Fruit fly (Drosophila melanogaster) whole organism, embryonic: ENCODE measurements around the gene CG5934.

ENCODE experiments used
- Bteb2 ChIP-seq: fragments of 200-800 bp; sonication (Bioruptor generic); optimal IDR thresholded peaks from 2 replicates; lab custom pipeline; 2016; ENCODE audit warnings: missing biosample characterization, missing genetic modification characterization
- CG10979 ChIP-seq: fragments of 200-800 bp; sonication (Bioruptor generic); optimal IDR thresholded peaks from 2 replicates; lab custom pipeline; 2018; ENCODE audit warnings: missing biosample characterization, mild to moderate bottlenecking, missing genetic modification characterization, moderate library complexity
- CG15601 ChIP-seq: fragments of 200-800 bp; sonication (Bioruptor generic); optimal IDR thresholded peaks from 3 replicates; lab custom pipeline; 2019; ENCODE audit warnings: missing biosample characterization, mild to moderate bottlenecking, missing genetic modification characterization, moderate library complexity
- D ChIP-seq, 2 experiments: fragments of 200-800 bp in 1 of 2; fragments of >200 bp in 1 of 2; sonication (Bioruptor generic) in 1 of 2; optimal IDR thresholded peaks; 2 replicates in 1 of 2; 3 replicates in 1 of 2; lab custom pipeline; 2017; ENCODE audit warnings: mild to moderate bottlenecking in 1 of 2, missing biosample characterization in 1 of 2, missing genetic modification characterization in 1 of 2, missing genetic modification reagents in 1 of 2
- HLH3B ChIP-seq: fragments of 200-800 bp; sonication (Bioruptor generic); IDR thresholded peaks from 2 replicates; pipeline ENCODE4 v1.3.6; 2022; ENCODE audit warnings: missing biosample characterization, missing genetic modification characterization
- Scr ChIP-seq: fragments of 200-800 bp; sonication (Bioruptor generic); IDR thresholded peaks from 2 replicates; pipeline ENCODE4 v1.3.6; 2022; ENCODE audit warnings: missing biosample characterization, missing genetic modification characterization; ENCODE audit not compliant: partially characterized antibody
- eve ChIP-seq, 2 experiments: fragments of >200 bp; optimal IDR thresholded peaks; 2 replicates each; lab custom pipeline; 2017; ENCODE audit warnings: missing biosample characterization in 2 of 2, missing genetic modification characterization in 2 of 2
- insv ChIP-seq, 2 experiments: fragments of 200-800 bp; sonication (Bioruptor generic); optimal IDR thresholded peaks; 3 replicates each; lab custom pipeline; 2016 to 2018; ENCODE audit warnings: missing biosample characterization in 2 of 2, missing genetic modification characterization in 2 of 2
- luna ChIP-seq: fragments of 200-800 bp; sonication (Bioruptor generic); optimal IDR thresholded peaks from 2 replicates; lab custom pipeline; 2016; ENCODE audit warnings: missing biosample characterization, missing genetic modification characterization
- org-1 ChIP-seq: fragments of 200-800 bp; sonication (Bioruptor generic); optimal IDR thresholded peaks from 2 replicates; lab custom pipeline; 2017; ENCODE audit warnings: missing biosample characterization, missing genetic modification characterization
- sr ChIP-seq: fragments of 200-800 bp; sonication (Bioruptor generic); IDR thresholded peaks from 3 replicates; pipeline ENCODE4 v1.3.6; 2022; ENCODE audit warnings: missing biosample characterization, missing genetic modification characterization

DNA sequence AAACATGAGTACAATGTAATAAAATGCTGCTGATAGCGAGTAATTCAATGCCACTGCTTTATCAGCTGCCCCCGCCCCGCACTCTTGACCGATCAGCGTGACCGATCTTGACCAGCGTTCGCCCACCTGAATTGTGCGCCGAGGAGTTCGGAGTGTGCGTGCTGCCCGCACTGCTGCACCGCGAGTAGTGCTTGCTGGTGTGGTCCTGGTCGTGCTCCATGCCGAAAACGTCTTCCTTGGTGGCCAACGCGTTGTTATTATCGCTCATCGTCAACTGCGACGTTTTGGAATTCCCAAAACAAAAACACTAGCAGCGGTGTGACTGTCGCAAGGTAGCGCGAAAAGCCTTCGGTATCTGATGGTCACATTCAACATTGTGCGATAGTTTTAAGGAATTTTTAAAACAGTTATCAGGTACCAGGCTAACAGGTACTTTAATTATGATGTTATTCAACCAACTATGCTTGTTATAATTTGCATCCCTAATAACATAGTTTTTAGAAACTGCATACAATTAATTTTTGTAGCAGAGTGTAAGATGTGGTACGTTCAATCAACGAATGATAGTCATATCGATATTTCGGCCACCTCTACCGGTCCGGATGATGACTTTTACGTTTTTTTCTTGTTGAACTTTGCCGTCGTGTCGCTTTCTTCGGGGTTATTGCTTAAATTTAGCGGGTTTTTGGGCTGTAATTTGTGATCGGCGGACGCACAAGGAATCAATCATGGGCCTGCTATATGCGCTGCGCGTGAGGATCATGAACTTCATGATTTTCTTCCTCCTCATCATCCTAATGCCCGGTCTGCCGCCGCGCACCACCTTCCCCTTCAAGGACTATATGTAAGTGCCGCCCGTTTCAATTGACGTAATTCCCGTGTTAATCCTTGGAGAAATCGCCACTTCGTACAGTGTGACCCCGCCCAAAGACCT lies 15.0 kb downstream of the CG5934 start, which contains the start of the genes bigmax and Hmu:
- TF ChIP-seq D (optimal IDR thresholded peaks at IDR 0.05; lab: Kevin White, UChicago) (no peak), D (GFP tag; optimal IDR thresholded peaks at IDR 0.05; lab: Kevin White, UChicago) (peak; percentile 53), org-1 (GFP tag; lab: Kevin White, UChicago) (no peak), luna (GFP tag; lab: Kevin White, UChicago) (peak; percentile 83), Scr (GFP tag; lab: Robert Waterston, UW) (peak; percentile 96), CG10979 (tag; lab: Kevin White, UChicago) (peak; percentile 69), eve (GFP tag; optimal IDR thresholded peaks at IDR 0.05; lab: Kevin White, UChicago) (no peak), HLH3B (GFP tag; lab: Robert Waterston, UW) (peak; percentile 80), sr (GFP tag; lab: Robert Waterston, UW) (peak; percentile 45; the same call in 1 of the 3 replicates), CG15601 (tag; lab: Kevin White, UChicago) (peak; percentile 86), Bteb2 (GFP tag; lab: Kevin White, UChicago) (peak; percentile 88), insv (GFP tag; optimal IDR thresholded peaks at IDR 0.05; lab: Kevin White, UChicago) (peak in 1 of 2 experiments; percentile 38)
